Fruit fly (Drosophila melanogaster) Kc167 (cell line): Measurements from ENCODE around the gene CG31624.

Experiments
- Myc ChIP-seq: fragments of >200 bp; optimal IDR thresholded peaks from 2 replicates; lab custom pipeline; 2017; ENCODE audit warnings: missing external identifiers
- Sin3A ChIP-seq: fragments of >200 bp; optimal IDR thresholded peaks from 2 replicates; lab custom pipeline; 2018; ENCODE audit warnings: missing external identifiers
- h ChIP-seq: fragments of >200 bp; optimal IDR thresholded peaks from 3 replicates; lab custom pipeline; 2018; ENCODE audit warnings: missing external identifiers
- insv ChIP-seq: fragments of >200 bp; optimal IDR thresholded peaks from 3 replicates; lab custom pipeline; 2018; ENCODE audit warnings: missing external identifiers
- psq ChIP-seq: fragments of >200 bp; optimal IDR thresholded peaks from 2 replicates; lab custom pipeline; 2017; ENCODE audit warnings: missing external identifiers
- ttk ChIP-seq: sonication (Bioruptor generic); optimal IDR thresholded peaks from 2 replicates; lab custom pipeline; 2017; ENCODE audit warnings: missing external identifiers

DNA sequence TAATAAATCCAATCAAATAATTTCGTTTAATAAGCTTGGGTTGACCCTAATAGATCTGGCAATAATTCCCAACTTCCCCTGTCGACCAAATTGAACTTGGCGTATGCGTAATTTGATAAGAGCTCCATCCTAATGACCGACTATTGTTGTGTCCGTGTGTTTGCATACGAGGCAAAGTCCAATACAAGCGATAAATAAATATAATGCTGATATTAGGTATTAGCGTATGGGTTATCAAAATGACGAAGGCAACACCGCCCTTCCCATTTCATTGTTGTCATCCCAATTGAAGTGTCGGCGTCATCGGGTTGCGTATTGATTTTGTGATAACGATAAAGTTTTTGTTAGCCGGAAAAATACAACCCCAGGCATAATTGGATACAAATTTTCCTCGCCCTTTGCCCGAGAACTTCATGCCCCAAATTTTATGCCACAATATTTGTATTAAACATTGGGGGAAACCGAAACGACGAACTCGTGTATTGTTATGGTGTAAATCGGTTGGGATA is 10.8 kb downstream of the CG31624 start:
- TF ChIP-seq h (no peak), psq (no peak), Myc (lab: Kevin White, UChicago) (no peak), Sin3A (lab: Kevin White, UChicago) (no peak), ttk (no peak), insv (no peak)
